Fruit fly (Drosophila melanogaster) whole organism, adult: ENCODE data around the gene CG43345.
A peak's percentile ranks its signal among the peaks of the same experiment; 100 is the strongest.

Experiments
- CG11617 ChIP-seq: fragments of 200-800 bp; sonication (Bioruptor generic); optimal IDR thresholded peaks from 2 replicates; lab custom pipeline; 2017; ENCODE audit warnings: mild to moderate bottlenecking, missing biosample characterization, missing genetic modification reagents, missing genetic modification characterization
- Crg-1 ChIP-seq: fragments of 200-800 bp; sonication (Bioruptor generic); optimal IDR thresholded peaks from 2 replicates; lab custom pipeline; 2016; ENCODE audit warnings: missing biosample characterization, missing genetic modification characterization
- Hr96 ChIP-seq: fragments of 200-800 bp; sonication (Bioruptor generic); optimal IDR thresholded peaks from 2 replicates; lab custom pipeline; 2016; ENCODE audit warnings: missing biosample characterization, missing genetic modification characterization
- bab1 ChIP-seq: fragments of 200-800 bp; sonication (Bioruptor generic); optimal IDR thresholded peaks from 3 replicates; lab custom pipeline; 2019; ENCODE audit warnings: missing biosample characterization, mild to moderate bottlenecking, missing genetic modification characterization, moderate library complexity
- cnc ChIP-seq, 2 experiments: fragments of >200 bp; optimal IDR thresholded peaks; 2 replicates each; lab custom pipeline; 2017
- kay ChIP-seq: fragments of 200-800 bp; sonication (Bioruptor generic); peaks from one replicate; lab custom pipeline; 2016; ENCODE audit warnings: missing biosample characterization, missing genetic modification characterization, borderline replicate concordance

DNA sequence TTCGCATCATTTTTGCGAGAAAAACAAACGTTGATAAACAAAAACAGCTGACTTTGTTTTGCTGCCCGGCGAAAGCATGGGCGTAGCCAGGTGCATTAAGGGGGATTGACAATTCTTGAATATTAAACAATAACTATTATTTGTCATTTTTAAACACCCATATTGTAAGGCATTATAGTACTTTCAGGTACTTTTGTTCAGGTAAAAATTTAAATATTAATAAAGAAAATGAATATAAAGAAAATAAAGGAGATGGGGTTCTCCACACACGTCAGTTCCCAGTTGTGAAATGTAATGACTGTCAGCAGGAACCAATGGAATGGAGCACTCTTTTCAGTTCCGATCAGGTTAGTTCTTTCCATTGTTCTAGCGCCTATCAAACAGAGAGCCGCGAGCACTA is 9.8 kb downstream of the CG43345 start, which contains the start of the genes Coq3 and Pld3:
- TF ChIP-seq Hr96 (no peak), bab1 (GFP tag; lab: Kevin White, UChicago) (peak; percentile 95), Crg-1 (peak; percentile 87), CG11617 (GFP tag; lab: Kevin White, UChicago) (peak; percentile 96), kay (GFP tag; lab: Kevin White, UChicago) (no peak), cnc (optimal IDR thresholded peaks at IDR 0.05; lab: Kevin White, UChicago) (no peak)
